Worm (Caenorhabditis elegans) whole organism, L1 larva: ENCODE measurements around the gene R05F9.11.

Source experiments
- C16A3.4 ChIP-seq: fragments of 150-350 bp; optimal IDR thresholded peaks from 2 replicates; lab custom pipeline; 2014; ENCODE audit warnings: missing biosample characterization, missing genetic modification characterization
- C34B4.2 ChIP-seq: sonication (generic microtip); optimal IDR thresholded peaks from 2 replicates; lab custom pipeline; 2017; ENCODE audit warnings: mild to moderate bottlenecking, missing genetic modification characterization, missing compliant biosample characterization
- F16B12.6 ChIP-seq: fragments of 150-350 bp; optimal IDR thresholded peaks from 2 replicates; lab custom pipeline; 2014; ENCODE audit warnings: missing biosample characterization, missing genetic modification characterization
- Y116A8C.19 ChIP-seq: sonication (generic microtip); optimal IDR thresholded peaks from 2 replicates; lab custom pipeline; 2016; ENCODE audit warnings: missing compliant biosample characterization, missing genetic modification characterization, borderline replicate concordance
- aha-1 ChIP-seq: fragments of 150-350 bp; optimal IDR thresholded peaks from 2 replicates; lab custom pipeline; 2014; ENCODE audit warnings: missing biosample characterization, missing genetic modification characterization
- aly-2 ChIP-seq: fragments of 150-350 bp; optimal IDR thresholded peaks from 2 replicates; lab custom pipeline; 2014; ENCODE audit warnings: missing biosample characterization, missing genetic modification characterization
- ceh-63 ChIP-seq: fragments of 200-800 bp; sonication (Bioruptor generic); optimal IDR thresholded peaks from 2 replicates; lab custom pipeline; 2018; ENCODE audit warnings: mild to moderate bottlenecking, missing genetic modification characterization, missing compliant biosample characterization
- ceh-82 ChIP-seq, 3 experiments: fragments of 150-350 bp in 1 of 3; sonication (generic microtip) in 2 of 3; optimal IDR thresholded peaks; 2 replicates each; lab custom pipeline; 2014 to 2017; ENCODE audit warnings: missing biosample characterization in 3 of 3, missing genetic modification characterization in 3 of 3
- ceh-90 ChIP-seq: sonication (generic microtip); optimal IDR thresholded peaks from 2 replicates; lab custom pipeline; 2016; ENCODE audit warnings: missing genetic modification characterization, missing compliant biosample characterization
- ces-1 ChIP-seq: fragments of 150-350 bp; optimal IDR thresholded peaks from 2 replicates; lab custom pipeline; 2014; ENCODE audit warnings: missing biosample characterization, missing genetic modification reagents, missing genetic modification characterization
- efl-1 ChIP-seq, 4 experiments: fragments of 150-350 bp; optimal IDR thresholded peaks in 3 of 4; peaks in 1 of 4; 1 replicate in 1 of 4; 2 replicates in 3 of 4; lab custom pipeline; 2014; ENCODE audit warnings: missing biosample characterization in 2 of 4, missing genetic modification characterization in 2 of 4, missing genetic modification reagents in 2 of 4
- egl-13 ChIP-seq: sonication (generic microtip); optimal IDR thresholded peaks from 2 replicates; lab custom pipeline; 2016; ENCODE audit warnings: missing genotype, missing genetic modification reagents, missing genetic modification characterization, missing compliant biosample characterization
- egl-27 ChIP-seq, 2 experiments: fragments of 150-350 bp in 1 of 2; sonication (generic microtip); optimal IDR thresholded peaks; 3 replicates each; lab custom pipeline; 2017 to 2018; ENCODE audit warnings: missing biosample characterization in 2 of 2, missing genetic modification characterization in 2 of 2, missing genetic modification reagents in 2 of 2
- elt-2 ChIP-seq: sonication (generic microtip); optimal IDR thresholded peaks from 2 replicates; lab custom pipeline; 2016; ENCODE audit warnings: missing genetic modification characterization, mild to moderate bottlenecking, inconsistent platforms, missing compliant biosample characterization, missing genetic modification reagents
- ets-5 ChIP-seq: fragments of 200-800 bp; sonication (Bioruptor generic); IDR thresholded peaks from 2 replicates; pipeline ENCODE4 v1.3.6; 2022; ENCODE audit warnings: missing genetic modification characterization, missing compliant biosample characterization
- fkh-10 ChIP-seq: sonication (generic microtip); optimal IDR thresholded peaks from 2 replicates; lab custom pipeline; 2017; ENCODE audit warnings: missing biosample characterization, missing genetic modification reagents, missing genetic modification characterization
- fkh-4 ChIP-seq: sonication (generic microtip); optimal IDR thresholded peaks from 2 replicates; lab custom pipeline; 2016; ENCODE audit warnings: missing compliant biosample characterization, missing genetic modification characterization, borderline replicate concordance
- fkh-8 ChIP-seq: sonication (generic microtip); optimal IDR thresholded peaks from 2 replicates; lab custom pipeline; 2016; ENCODE audit warnings: mild to moderate bottlenecking, missing genetic modification characterization, missing compliant biosample characterization
- hlh-17 ChIP-seq: fragments of 200-800 bp; sonication (Bioruptor generic); optimal IDR thresholded peaks from 2 replicates; lab custom pipeline; 2018; ENCODE audit warnings: missing genetic modification characterization, mild to moderate bottlenecking, missing compliant biosample characterization, moderate library complexity, borderline replicate concordance
- hlh-4 ChIP-seq: sonication (generic microtip); optimal IDR thresholded peaks from 2 replicates; lab custom pipeline; 2016; ENCODE audit warnings: mild to moderate bottlenecking, missing genetic modification characterization, missing compliant biosample characterization
- hpl-2 ChIP-seq: fragments of 150-350 bp; optimal IDR thresholded peaks from 2 replicates; lab custom pipeline; 2014; ENCODE audit warnings: missing biosample characterization, missing genetic modification reagents, missing genetic modification characterization
- irx-1 ChIP-seq: sonication (generic microtip); optimal IDR thresholded peaks from 2 replicates; lab custom pipeline; 2016; ENCODE audit warnings: missing genetic modification characterization, missing compliant biosample characterization
- lin-13 ChIP-seq: fragments of 150-350 bp; optimal IDR thresholded peaks from 2 replicates; lab custom pipeline; 2014; ENCODE audit warnings: missing biosample characterization, missing genetic modification reagents, missing genetic modification characterization
- lin-15B ChIP-seq: fragments of 150-350 bp; sonication (generic microtip); optimal IDR thresholded peaks from 3 replicates; lab custom pipeline; 2014; ENCODE audit warnings: missing biosample characterization, missing genetic modification characterization
- lin-39 ChIP-seq: fragments of 150-350 bp; optimal IDR thresholded peaks from 2 replicates; lab custom pipeline; 2014; ENCODE audit warnings: missing biosample characterization, missing genetic modification reagents, missing genetic modification characterization
- lir-3 ChIP-seq: sonication (generic microtip); optimal IDR thresholded peaks from 2 replicates; lab custom pipeline; 2016; ENCODE audit warnings: mild to moderate bottlenecking, missing genetic modification characterization, moderate library complexity, missing compliant biosample characterization; ENCODE audit not compliant: poor library complexity
- lsy-2 ChIP-seq, 2 experiments: fragments of 150-350 bp; optimal IDR thresholded peaks; 2 replicates each; lab custom pipeline; 2014; ENCODE audit warnings: missing biosample characterization in 2 of 2, missing genetic modification characterization in 2 of 2
- mdl-1 ChIP-seq, 2 experiments: fragments of 150-350 bp; optimal IDR thresholded peaks; 2 replicates each; lab custom pipeline; 2014 to 2017; ENCODE audit warnings: missing biosample characterization in 2 of 2, missing genetic modification characterization in 2 of 2, inconsistent platforms in 1 of 2
- mef-2 ChIP-seq: fragments of 150-350 bp; optimal IDR thresholded peaks from 2 replicates; lab custom pipeline; 2014; ENCODE audit warnings: missing biosample characterization, missing genetic modification characterization
- mep-1 ChIP-seq: fragments of 150-350 bp; optimal IDR thresholded peaks from 2 replicates; lab custom pipeline; 2014; ENCODE audit warnings: missing biosample characterization, missing genetic modification characterization
- nhr-11 ChIP-seq: fragments of 150-350 bp; optimal IDR thresholded peaks from 2 replicates; lab custom pipeline; 2014; ENCODE audit warnings: missing biosample characterization, missing genetic modification characterization
- nhr-12 ChIP-seq: sonication (generic microtip); optimal IDR thresholded peaks from 2 replicates; lab custom pipeline; 2017; ENCODE audit warnings: missing biosample characterization, missing genetic modification characterization
- nhr-237 ChIP-seq: fragments of 150-350 bp; optimal IDR thresholded peaks from 2 replicates; lab custom pipeline; 2014; ENCODE audit warnings: missing biosample characterization, missing genetic modification characterization
- nhr-47 ChIP-seq: sonication (generic microtip); optimal IDR thresholded peaks from 2 replicates; lab custom pipeline; 2016; ENCODE audit warnings: mild to moderate bottlenecking, missing genetic modification characterization, moderate library complexity, missing compliant biosample characterization
- nhr-71 ChIP-seq: sonication (generic microtip); optimal IDR thresholded peaks from 2 replicates; lab custom pipeline; 2016; ENCODE audit warnings: mild to moderate bottlenecking, missing genetic modification characterization, moderate library complexity, missing compliant biosample characterization
- nhr-76 ChIP-seq: sonication (generic microtip); optimal IDR thresholded peaks from 2 replicates; lab custom pipeline; 2017; ENCODE audit warnings: missing biosample characterization, missing genetic modification characterization
- nhr-77 ChIP-seq: fragments of 150-350 bp; optimal IDR thresholded peaks from 2 replicates; lab custom pipeline; 2014; ENCODE audit warnings: missing biosample characterization, missing genetic modification characterization
- nhr-84 ChIP-seq: sonication (generic microtip); optimal IDR thresholded peaks from 2 replicates; lab custom pipeline; 2017; ENCODE audit warnings: missing biosample characterization, missing genetic modification characterization
- nhr-85 ChIP-seq: sonication (generic microtip); peaks from one replicate; lab custom pipeline; 2016; ENCODE audit warnings: missing genetic modification characterization, inconsistent platforms, missing compliant biosample characterization
- nhr-90 ChIP-seq: sonication (generic microtip); optimal IDR thresholded peaks from 2 replicates; lab custom pipeline; 2016; ENCODE audit warnings: mild to moderate bottlenecking, missing genetic modification characterization, missing compliant biosample characterization; ENCODE audit not compliant: poor library complexity
- pqm-1 ChIP-seq: sonication (generic microtip); optimal IDR thresholded peaks from 3 replicates; lab custom pipeline; 2017; ENCODE audit warnings: missing biosample characterization, missing genetic modification characterization
- snpc-4 ChIP-seq: fragments of 150-350 bp; optimal IDR thresholded peaks from 2 replicates; lab custom pipeline; 2014; ENCODE audit warnings: missing biosample characterization, missing genetic modification characterization
- snu-23 ChIP-seq: sonication (generic microtip); optimal IDR thresholded peaks from 2 replicates; lab custom pipeline; 2016; ENCODE audit warnings: missing genetic modification characterization, missing compliant biosample characterization
- sptf-1 ChIP-seq: fragments of 150-350 bp; optimal IDR thresholded peaks from 2 replicates; lab custom pipeline; 2014; ENCODE audit warnings: missing biosample characterization, missing genetic modification characterization
- sup-37 ChIP-seq: fragments of 200-800 bp; sonication (Bioruptor generic); optimal IDR thresholded peaks from 2 replicates; lab custom pipeline; 2018; ENCODE audit warnings: mild to moderate bottlenecking, missing genetic modification characterization, missing compliant biosample characterization
- swsn-7 ChIP-seq: sonication (generic microtip); optimal IDR thresholded peaks from 2 replicates; lab custom pipeline; 2016; ENCODE audit warnings: missing genetic modification characterization, missing compliant biosample characterization
- tbx-2 ChIP-seq: sonication (generic microtip); optimal IDR thresholded peaks from 2 replicates; lab custom pipeline; 2016; ENCODE audit warnings: missing genetic modification characterization, missing compliant biosample characterization
- tlp-1 ChIP-seq: fragments of 150-350 bp; optimal IDR thresholded peaks from 2 replicates; lab custom pipeline; 2014; ENCODE audit warnings: missing biosample characterization, missing genetic modification characterization
- unc-130 ChIP-seq: fragments of 150-350 bp; optimal IDR thresholded peaks from 2 replicates; lab custom pipeline; 2017; ENCODE audit warnings: missing biosample characterization, missing genetic modification characterization, inconsistent platforms
- unc-62 ChIP-seq: fragments of 150-350 bp; optimal IDR thresholded peaks from 2 replicates; lab custom pipeline; 2014; ENCODE audit warnings: missing biosample characterization, missing genetic modification reagents, missing genetic modification characterization
- unc-98 ChIP-seq: fragments of 200-800 bp; sonication (Bioruptor generic); IDR thresholded peaks from 2 replicates; pipeline ENCODE4 v1.3.6; 2022; ENCODE audit warnings: missing genetic modification characterization, missing compliant biosample characterization
- xbp-1 ChIP-seq: sonication (generic microtip); optimal IDR thresholded peaks from 2 replicates; lab custom pipeline; 2016; ENCODE audit warnings: missing genetic modification characterization, missing compliant biosample characterization
- zag-1 ChIP-seq: fragments of 150-350 bp; optimal IDR thresholded peaks from 2 replicates; lab custom pipeline; 2014; ENCODE audit warnings: missing biosample characterization, missing genetic modification characterization
- ztf-11 ChIP-seq, 2 experiments: sonication (generic microtip); optimal IDR thresholded peaks; 2 replicates each; lab custom pipeline; 2016 to 2017; ENCODE audit warnings: missing genetic modification characterization in 2 of 2, missing biosample characterization in 1 of 2, missing compliant biosample characterization in 1 of 2

Gene R05F9.11

DNA sequence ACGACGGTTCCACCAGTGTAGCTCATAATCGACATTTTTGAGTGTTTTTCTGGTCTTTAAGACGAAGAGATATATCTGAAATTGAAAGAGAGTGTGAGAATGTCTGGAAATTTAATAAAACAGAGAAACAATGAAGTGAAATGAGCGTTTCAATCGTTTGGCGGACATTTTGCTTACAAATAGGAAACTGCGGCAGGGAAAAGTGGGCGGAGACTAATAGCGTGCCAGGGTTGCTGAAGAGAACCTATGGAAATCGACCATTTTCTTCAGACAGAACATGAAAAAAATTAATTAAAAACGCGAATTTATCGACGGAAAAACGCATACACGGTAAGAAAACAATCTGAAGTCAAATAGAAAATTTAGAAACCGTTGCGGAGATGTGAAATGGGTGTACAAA lies 41.3 kb upstream of the R05F9.11 start, which contains the start of gene pbs-3 (continued):
- no peak for TF ChIP-seq unc-62
- TF ChIP-seq hpl-2, result peak; percentile 19
- no peak for TF ChIP-seq aha-1 (tag; lab: Kevin White, UChicago)
- peak; percentile 65 for TF ChIP-seq fkh-8 (tag; lab: Kevin White, UChicago)
- TF ChIP-seq nhr-90 (tag; lab: Kevin White, UChicago), result peak; percentile 49
- no peak for TF ChIP-seq nhr-76 (tag; lab: Kevin White, UChicago)
- TF ChIP-seq C34B4.2 (tag; lab: Kevin White, UChicago), result no peak
- no peak for TF ChIP-seq sptf-1 (tag; lab: Kevin White, UChicago)
- peak; percentile 23 for TF ChIP-seq aly-2 (tag; lab: Kevin White, UChicago)
- TF ChIP-seq swsn-7, result peak; percentile 37
- peak; percentile 56 for TF ChIP-seq F16B12.6 (tag; lab: Kevin White, UChicago)
- no peak for TF ChIP-seq irx-1 (tag; lab: Kevin White, UChicago)
- no peak for TF ChIP-seq nhr-84 (tag; lab: Kevin White, UChicago)
- peak; percentile 49 for TF ChIP-seq nhr-77 (tag; lab: Kevin White, UChicago)
- TF ChIP-seq mef-2, result no peak
- no peak for TF ChIP-seq hlh-4 (tag; lab: Kevin White, UChicago)
- no peak for TF ChIP-seq ceh-90 (tag; lab: Kevin White, UChicago)
- no peak for TF ChIP-seq pqm-1 (tag; lab: Kevin White, UChicago)
- no peak for TF ChIP-seq nhr-12 (tag; lab: Kevin White, UChicago)
- TF ChIP-seq nhr-237 (tag; lab: Kevin White, UChicago), result peak; percentile 0
- TF ChIP-seq egl-13 (tag; lab: Kevin White, UChicago), result no peak
- TF ChIP-seq efl-1 (optimal IDR thresholded peaks at IDR 0.05; lab: Kevin White, UChicago), result peak; percentile 71 to 73
- peak; percentile 65 to 94 for TF ChIP-seq efl-1 (GFP tag; optimal IDR thresholded peaks at IDR 0.05 in 1 of 2; lab: Kevin White, UChicago)
- no peak for TF ChIP-seq nhr-85 (tag; lab: Kevin White, UChicago)
- no peak for TF ChIP-seq unc-98 (GFP tag; lab: Robert Waterston, UW)
- TF ChIP-seq hlh-17 (GFP tag; lab: Kevin White, UChicago), result no peak
- no peak for TF ChIP-seq fkh-4 (tag; lab: Kevin White, UChicago)
- peak; percentile 44 to 79 (median 72) for TF ChIP-seq ceh-82 (tag; optimal IDR thresholded peaks at IDR 0.05; lab: Kevin White, UChicago)
- no peak for TF ChIP-seq ces-1 (GFP tag; lab: Kevin White, UChicago)
- TF ChIP-seq mdl-1 (tag; optimal IDR thresholded peaks at IDR 0.05; lab: Kevin White, UChicago), result no peak
- peak; percentile 39 for TF ChIP-seq tbx-2 (tag; lab: Kevin White, UChicago)
- peak; percentile 86 for TF ChIP-seq C16A3.4 (tag; lab: Kevin White, UChicago)
- TF ChIP-seq xbp-1, result peak; percentile 41
- no peak for TF ChIP-seq sup-37 (GFP tag; lab: Kevin White, UChicago)
- TF ChIP-seq snpc-4 (tag; lab: Kevin White, UChicago), result no peak
- TF ChIP-seq unc-130 (tag; lab: Kevin White, UChicago), result peak; percentile 65
- TF ChIP-seq ceh-63 (GFP tag; lab: Kevin White, UChicago), result no peak
- TF ChIP-seq mep-1 (tag; lab: Kevin White, UChicago), result no peak
- no peak for TF ChIP-seq nhr-11 (tag; lab: Kevin White, UChicago)
- TF ChIP-seq lir-3, result peak; percentile 55
- TF ChIP-seq ztf-11 (tag; optimal IDR thresholded peaks at IDR 0.05; lab: Kevin White, UChicago), result peak in 1 of 2 experiments; percentile 57
- no peak for TF ChIP-seq tlp-1
- TF ChIP-seq Y116A8C.19 (tag; lab: Kevin White, UChicago), result no peak
- no peak for TF ChIP-seq lin-39 (tag; lab: Kevin White, UChicago)
- no peak for TF ChIP-seq fkh-10
- TF ChIP-seq snu-23, result peak; percentile 67
- TF ChIP-seq egl-27 (tag; optimal IDR thresholded peaks at IDR 0.05; lab: Kevin White, UChicago), result no peak
- TF ChIP-seq elt-2 (tag; lab: Kevin White, UChicago), result peak; percentile 46
- no peak for TF ChIP-seq zag-1
- TF ChIP-seq nhr-47 (tag; lab: Kevin White, UChicago), result peak; percentile 53
- TF ChIP-seq ets-5 (GFP tag; lab: Robert Waterston, UW), result no peak
- peak; percentile 47 for TF ChIP-seq lin-13 (GFP tag; lab: Kevin White, UChicago)
- peak; percentile 64 for TF ChIP-seq nhr-71 (tag; lab: Kevin White, UChicago)
- TF ChIP-seq lsy-2 (tag; optimal IDR thresholded peaks at IDR 0.05; lab: Kevin White, UChicago), result peak; percentile 52 to 85
- TF ChIP-seq lin-15B, result peak; percentile 48
